Worm (Caenorhabditis elegans) whole organism, L1 larva: Measurements from ENCODE around the gene D1044.6.

Experiments
- fos-1 ChIP-seq: fragments of 150-350 bp; optimal IDR thresholded peaks from 2 replicates; lab custom pipeline; 2014; ENCODE audit warnings: missing biosample characterization, missing genetic modification characterization
- nhr-11 ChIP-seq: fragments of 150-350 bp; optimal IDR thresholded peaks from 2 replicates; lab custom pipeline; 2014; ENCODE audit warnings: missing biosample characterization, missing genetic modification characterization
- sptf-1 ChIP-seq: fragments of 150-350 bp; optimal IDR thresholded peaks from 2 replicates; lab custom pipeline; 2014; ENCODE audit warnings: missing biosample characterization, missing genetic modification characterization
- tbx-2 ChIP-seq: sonication (generic microtip); optimal IDR thresholded peaks from 2 replicates; lab custom pipeline; 2016; ENCODE audit warnings: missing genetic modification characterization, missing compliant biosample characterization

DNA sequence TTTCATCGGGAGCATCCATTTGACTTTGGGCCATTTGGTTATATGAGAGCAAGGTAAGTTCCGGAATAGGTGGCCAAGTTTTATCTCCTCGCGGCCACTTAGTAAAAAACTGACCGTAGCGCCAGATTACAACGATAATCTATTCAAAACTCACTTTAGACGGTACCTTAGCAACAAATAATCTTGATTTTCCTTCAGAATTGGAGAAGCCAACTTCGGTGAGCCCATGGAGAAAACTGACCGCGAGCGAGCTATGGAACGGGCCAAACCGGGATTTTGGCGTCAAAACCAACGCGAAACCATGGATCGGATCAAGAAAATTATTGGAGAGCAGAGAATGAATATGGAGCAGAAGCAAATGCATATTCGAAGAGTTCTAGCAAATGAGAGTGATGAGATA, 42.7 kb upstream of the D1044.6 start:
- TF ChIP-seq tbx-2 (tag; lab: Kevin White, UChicago), result no peak
- no peak for TF ChIP-seq nhr-11 (tag; lab: Kevin White, UChicago)
- TF ChIP-seq sptf-1 (tag; lab: Kevin White, UChicago), result no peak
- TF ChIP-seq fos-1 (tag; lab: Kevin White, UChicago), result no peak
